Worm (Caenorhabditis elegans) whole organism, early embryonic: ENCODE measurements around the gene T03F6.4.
"Not testable (repeated sequence)": the region's sequence is repeated elsewhere in the genome, so short reads cannot be mapped to it uniquely, and the experiment has no call there.

Source experiments
- B0310.2 ChIP-seq: sonication (generic microtip); optimal IDR thresholded peaks from 2 replicates; lab custom pipeline; 2016; ENCODE audit warnings: mild to moderate bottlenecking, missing genetic modification characterization, missing compliant biosample characterization
- F13C5.2 ChIP-seq: sonication (generic microtip); optimal IDR thresholded peaks from 2 replicates; lab custom pipeline; 2017; ENCODE audit warnings: mild to moderate bottlenecking, missing genetic modification characterization, inconsistent platforms, missing compliant biosample characterization
- aly-1 ChIP-seq: sonication (generic microtip); optimal IDR thresholded peaks from 2 replicates; lab custom pipeline; 2016; ENCODE audit warnings: missing genetic modification characterization, missing compliant biosample characterization
- ama-1 ChIP-seq: fragments of 150-350 bp; optimal IDR thresholded peaks from 2 replicates; lab custom pipeline; 2014
- ceh-13 ChIP-seq: fragments of 200-800 bp; sonication (Bioruptor generic); optimal IDR thresholded peaks from 2 replicates; lab custom pipeline; 2018; ENCODE audit warnings: mild to moderate bottlenecking, missing genetic modification characterization, missing compliant biosample characterization
- ceh-36 ChIP-seq: sonication (generic microtip); optimal IDR thresholded peaks from 2 replicates; lab custom pipeline; 2016; ENCODE audit warnings: missing genetic modification characterization, inconsistent platforms, missing compliant biosample characterization
- ets-7 ChIP-seq: sonication (generic microtip); optimal IDR thresholded peaks from 2 replicates; lab custom pipeline; 2016; ENCODE audit warnings: missing genotype, missing genetic modification characterization, missing compliant biosample characterization
- flt-1 ChIP-seq: fragments of 200-800 bp; sonication (Bioruptor generic); IDR thresholded peaks from 2 replicates; pipeline ENCODE4 v1.3.6; 2022; ENCODE audit warnings: missing genetic modification characterization, missing compliant biosample characterization
- hmbx-1 ChIP-seq: sonication (generic microtip); optimal IDR thresholded peaks from 2 replicates; lab custom pipeline; 2016; ENCODE audit warnings: mild to moderate bottlenecking, missing genetic modification characterization, missing compliant biosample characterization
- hmg-4 ChIP-seq: fragments of 200-800 bp; sonication (Bioruptor generic); optimal IDR thresholded peaks from 2 replicates; lab custom pipeline; 2018; ENCODE audit warnings: mild to moderate bottlenecking, missing genetic modification characterization, missing compliant biosample characterization
- hnd-1 ChIP-seq: sonication (generic microtip); optimal IDR thresholded peaks from 2 replicates; lab custom pipeline; 2016; ENCODE audit warnings: missing genetic modification characterization, missing compliant biosample characterization
- pes-1 ChIP-seq: fragments of 200-800 bp; sonication (Bioruptor generic); IDR thresholded peaks from 2 replicates; pipeline ENCODE4 v1.3.6; 2022; ENCODE audit warnings: missing genetic modification reagents, missing genetic modification characterization, missing compliant biosample characterization
- scrt-1 ChIP-seq: fragments of 200-800 bp; sonication (Bioruptor generic); IDR thresholded peaks from 2 replicates; pipeline ENCODE4 v1.3.6; 2022; ENCODE audit warnings: missing genetic modification characterization, missing compliant biosample characterization
- sea-1 ChIP-seq: fragments of 200-800 bp; sonication (Bioruptor generic); conservative IDR thresholded peaks from 2 replicates; pipeline ENCODE4 v1.3.6; 2022; ENCODE audit warnings: missing genetic modification characterization, missing compliant biosample characterization
- tbx-11 ChIP-seq: fragments of 200-800 bp; sonication (Bioruptor generic); IDR thresholded peaks from 2 replicates; pipeline ENCODE4 v1.3.6; 2022; ENCODE audit warnings: missing genetic modification characterization, missing compliant biosample characterization
- tbx-37 ChIP-seq: fragments of 200-800 bp; sonication (Bioruptor generic); conservative IDR thresholded peaks from 2 replicates; pipeline ENCODE4 v1.3.6; 2022; ENCODE audit warnings: missing genetic modification reagents, missing genetic modification characterization, missing compliant biosample characterization
- tra-4 ChIP-seq: sonication (generic microtip); optimal IDR thresholded peaks from 2 replicates; lab custom pipeline; 2017; ENCODE audit warnings: missing genetic modification characterization, missing compliant biosample characterization

Gene T03F6.4

DNA sequence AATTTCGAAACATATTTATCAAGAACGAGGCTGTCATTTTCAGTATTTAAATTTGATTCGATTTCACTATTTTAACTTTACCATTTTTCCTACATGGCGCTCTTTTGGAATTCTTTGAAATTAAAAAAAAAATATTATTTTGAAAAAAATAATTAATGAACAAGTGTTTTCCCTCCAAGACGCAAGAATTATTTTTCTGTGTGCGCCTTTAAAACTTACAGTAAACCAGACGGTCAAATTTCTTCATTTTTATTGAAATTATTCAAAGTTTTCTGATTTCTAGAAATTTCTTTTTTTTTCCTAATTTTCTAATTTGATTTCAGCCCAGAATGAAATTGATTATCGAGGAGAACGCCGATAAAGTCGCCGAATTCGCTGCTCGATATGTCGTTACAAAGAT is 3.1 kb downstream of the T03F6.4 start, which contains the start of gene T03F6.3:
Gene T03F6.3 (plus strand): TSS at position 318 of the 400 bp plus-strand sequence.
- no peak for TF ChIP-seq aly-1 (tag; lab: Kevin White, UChicago)
- no peak for TF ChIP-seq F13C5.2 (tag; lab: Kevin White, UChicago)
- no peak for TF ChIP-seq tra-4 (tag; lab: Kevin White, UChicago)
- TF ChIP-seq ceh-36 (tag; lab: Kevin White, UChicago), result no peak
- TF ChIP-seq hmg-4 (GFP tag; lab: Kevin White, UChicago), result no peak
- TF ChIP-seq hnd-1 (tag; lab: Kevin White, UChicago), result no peak
- TF ChIP-seq ets-7, result no peak
- TF ChIP-seq tbx-11 (GFP tag; lab: Robert Waterston, UW), result no peak
- no peak for TF ChIP-seq hmbx-1 (tag; lab: Kevin White, UChicago)
- TF ChIP-seq pes-1 (GFP tag; lab: Robert Waterston, UW), result no peak
- no peak for TF ChIP-seq sea-1 (GFP tag; lab: Robert Waterston, UW)

DNA sequence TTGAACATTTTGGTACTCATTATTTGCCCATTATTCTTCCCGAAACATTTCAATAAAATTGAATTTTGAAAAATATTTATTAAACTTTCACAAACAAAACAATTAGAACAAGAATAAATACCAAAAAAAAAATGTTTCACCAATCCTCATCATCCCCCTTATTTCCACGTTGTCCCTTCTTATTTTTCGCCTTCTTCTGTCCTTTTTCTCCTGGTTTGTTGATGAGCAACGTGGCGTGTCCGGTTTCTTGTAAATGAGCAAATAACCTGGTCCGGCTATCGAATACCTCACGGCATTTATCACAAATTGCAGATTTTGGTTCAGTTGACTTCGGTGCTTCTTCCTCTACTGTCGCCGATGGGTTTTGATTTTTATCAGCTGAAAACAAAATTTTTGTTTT is 4.8 kb downstream of the T03F6.4 start:
- no peak for TF ChIP-seq flt-1 (GFP tag; lab: Robert Waterston, UW)
- TF ChIP-seq hmbx-1 (tag; lab: Kevin White, UChicago), result no peak
- no peak for TF ChIP-seq ceh-13 (GFP tag; lab: Kevin White, UChicago)
- no peak for TF ChIP-seq ceh-36 (tag; lab: Kevin White, UChicago)
- no peak for TF ChIP-seq tbx-11 (GFP tag; lab: Robert Waterston, UW)
- no peak for TF ChIP-seq ama-1 (lab: Kevin White, UChicago)
- TF ChIP-seq scrt-1 (GFP tag; lab: Robert Waterston, UW), result no peak
- TF ChIP-seq hnd-1 (tag; lab: Kevin White, UChicago), result no peak
- TF ChIP-seq aly-1 (tag; lab: Kevin White, UChicago), result no peak
- TF ChIP-seq B0310.2, result no peak

DNA sequence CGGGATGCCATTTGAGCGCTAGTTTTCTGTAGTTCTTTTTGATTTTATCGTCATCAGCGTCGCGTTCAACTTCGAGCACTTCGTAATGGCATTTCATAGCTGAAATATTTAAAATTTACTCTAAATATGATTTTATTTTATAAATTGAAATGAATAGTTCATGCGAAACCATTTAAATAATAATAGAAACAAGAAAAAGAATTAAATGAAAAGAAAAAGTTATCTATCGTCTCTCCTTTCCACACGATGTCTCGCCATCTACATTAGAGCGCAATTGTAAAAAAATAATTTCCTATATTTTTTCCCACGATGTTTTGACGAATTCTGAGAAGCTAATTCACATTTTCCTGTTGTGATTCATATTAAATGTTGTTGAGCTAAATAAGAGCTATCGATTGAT is 7.3 kb downstream of the T03F6.4 start, which contains the start of gene dnj-17:
Gene dnj-17 (minus strand): TSS at position 101 of the 400 bp plus-strand sequence.
- TF ChIP-seq F13C5.2 (tag; lab: Kevin White, UChicago) (no peak), ama-1 (lab: Kevin White, UChicago) (no peak), hmg-4 (GFP tag; lab: Kevin White, UChicago) (no peak), pes-1 (GFP tag; lab: Robert Waterston, UW) (no peak), sea-1 (GFP tag; lab: Robert Waterston, UW) (no peak), hmbx-1 (tag; lab: Kevin White, UChicago) (no peak)

DNA sequence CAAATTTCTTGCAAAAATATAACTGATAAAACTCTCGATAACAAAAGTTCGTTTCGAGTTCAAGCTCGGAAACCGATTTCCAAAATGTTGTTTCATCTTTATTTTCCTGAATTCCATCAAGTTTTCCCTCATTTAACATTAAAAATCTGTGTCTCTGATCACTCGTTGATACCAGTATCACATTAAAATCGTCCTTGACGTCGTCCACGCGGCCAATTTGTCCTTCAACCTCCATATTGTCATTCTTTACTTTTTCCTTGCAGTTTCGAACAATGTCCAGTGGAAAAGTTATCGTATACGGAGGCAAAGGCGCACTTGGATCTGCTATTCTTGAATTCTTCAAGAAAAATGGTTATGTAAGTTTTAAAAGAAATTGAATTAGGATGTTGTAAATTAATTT is 7.7 kb downstream of the T03F6.4 start, which contains the start of gene qdpr-1:
Gene qdpr-1 (plus strand): TSS at position 264 of the 400 bp plus-strand sequence.
- no peak for TF ChIP-seq flt-1 (GFP tag; lab: Robert Waterston, UW)
- no peak for TF ChIP-seq hmbx-1 (tag; lab: Kevin White, UChicago)
- TF ChIP-seq ama-1 (lab: Kevin White, UChicago), result no peak
- no peak for TF ChIP-seq ets-7
- no peak for TF ChIP-seq ceh-36 (tag; lab: Kevin White, UChicago)
- no peak for TF ChIP-seq B0310.2
- TF ChIP-seq pes-1 (GFP tag; lab: Robert Waterston, UW), result no peak
- TF ChIP-seq sea-1 (GFP tag; lab: Robert Waterston, UW), result no peak
- TF ChIP-seq ceh-13 (GFP tag; lab: Kevin White, UChicago), result no peak
- TF ChIP-seq hmg-4 (GFP tag; lab: Kevin White, UChicago), result no peak
- no peak for TF ChIP-seq tbx-11 (GFP tag; lab: Robert Waterston, UW)
- TF ChIP-seq aly-1 (tag; lab: Kevin White, UChicago), result no peak
- TF ChIP-seq tbx-37, result no peak
- TF ChIP-seq hnd-1 (tag; lab: Kevin White, UChicago), result no peak
- no peak for TF ChIP-seq scrt-1 (GFP tag; lab: Robert Waterston, UW)

DNA sequence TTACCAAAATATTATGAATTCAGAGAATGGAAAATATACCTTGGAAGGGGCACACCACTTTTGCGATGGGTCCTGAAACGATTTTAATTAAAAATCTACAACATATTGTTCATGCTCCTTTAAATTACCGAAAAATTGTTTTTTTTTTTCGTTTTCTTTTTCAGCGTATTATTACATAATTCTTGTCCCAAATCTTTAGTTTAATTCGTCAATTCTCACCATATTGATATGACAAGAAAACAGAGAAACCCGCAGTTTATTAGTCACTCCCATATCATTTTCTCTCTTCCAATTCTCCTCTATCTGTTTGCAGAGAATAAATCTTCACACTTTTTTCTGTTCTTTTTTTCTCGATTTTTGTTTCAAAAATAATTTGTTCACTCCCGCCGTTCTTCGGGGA is 9.3 kb downstream of the T03F6.4 start, which contains the start of gene F11F1.1:
Gene F11F1.1 (plus strand): TSS at position 301 of the 400 bp plus-strand sequence.
- no peak for TF ChIP-seq tbx-11 (GFP tag; lab: Robert Waterston, UW)
- no peak for TF ChIP-seq pes-1 (GFP tag; lab: Robert Waterston, UW)
- TF ChIP-seq ama-1 (lab: Kevin White, UChicago), result no peak
- no peak for TF ChIP-seq tbx-37
- TF ChIP-seq flt-1 (GFP tag; lab: Robert Waterston, UW), result no peak
- TF ChIP-seq sea-1 (GFP tag; lab: Robert Waterston, UW), result no peak
- no peak for TF ChIP-seq ets-7
- no peak for TF ChIP-seq tra-4 (tag; lab: Kevin White, UChicago)
- no peak for TF ChIP-seq aly-1 (tag; lab: Kevin White, UChicago)
- TF ChIP-seq ceh-13 (GFP tag; lab: Kevin White, UChicago), result no peak

DNA sequence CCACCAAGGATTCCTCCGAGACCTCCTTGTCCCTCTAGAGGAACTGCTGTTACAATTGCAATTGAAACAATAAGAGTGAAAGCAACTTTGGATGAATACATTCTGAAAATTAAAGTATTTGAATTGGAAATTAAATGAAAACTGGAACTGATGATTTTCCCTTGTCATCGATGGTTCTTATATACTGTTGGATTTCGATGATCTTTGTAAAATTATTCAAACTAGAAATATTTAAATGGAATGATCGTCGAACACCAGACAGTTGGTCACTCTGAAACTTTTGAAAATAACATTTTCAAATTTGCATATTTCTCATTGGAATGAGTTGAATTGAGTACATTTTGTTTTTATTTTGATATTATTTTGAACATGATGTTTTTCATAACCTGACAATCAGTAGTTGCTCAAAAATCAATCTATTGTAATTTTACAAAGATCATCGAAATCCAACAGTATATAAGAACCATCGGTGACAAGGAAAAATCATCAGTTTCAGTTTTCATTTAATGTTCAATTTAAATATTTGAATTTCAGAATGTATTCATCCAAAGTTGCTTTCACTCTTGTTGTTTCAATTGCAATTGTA is 15.8 kb downstream of the T03F6.4 start, which contains the start of the genes srlf-9 and srlf-10:
Gene srlf-9 (minus strand): TSS at position 101 of the 586 bp plus-strand sequence.
Gene srlf-10 (plus strand): TSS at position 536 of the 586 bp plus-strand sequence.
- TF ChIP-seq tbx-37; scrt-1 (GFP tag; lab: Robert Waterston, UW); hmg-4 (GFP tag; lab: Kevin White, UChicago): not testable (repeated sequence)

DNA sequence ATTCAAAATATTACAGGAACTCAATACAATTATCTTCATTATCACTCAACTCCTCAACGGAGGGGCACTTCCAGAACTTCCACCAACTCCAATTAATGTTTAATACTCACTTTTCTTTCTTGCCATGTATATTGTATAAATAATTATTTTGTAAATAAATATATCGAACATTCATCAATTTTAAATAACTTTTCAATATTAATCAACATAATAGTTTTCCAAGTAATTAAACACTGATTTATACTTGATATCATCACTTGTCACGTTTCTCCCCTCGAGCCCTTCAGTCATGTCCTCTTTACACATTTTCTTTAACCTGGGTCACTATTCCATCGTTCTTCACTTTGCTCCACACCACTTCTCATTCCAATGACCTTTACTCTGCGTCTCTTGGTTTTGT is 17.0 kb downstream of the T03F6.4 start, which contains the start of gene mig-18:
Gene mig-18 (plus strand): TSS at position 301 of the 400 bp plus-strand sequence.
- TF ChIP-seq aly-1 (tag; lab: Kevin White, UChicago), result no peak
- no peak for TF ChIP-seq scrt-1 (GFP tag; lab: Robert Waterston, UW)
- TF ChIP-seq tbx-37, result no peak
- no peak for TF ChIP-seq ama-1 (lab: Kevin White, UChicago)
- TF ChIP-seq hmbx-1 (tag; lab: Kevin White, UChicago), result no peak
